Worm (Caenorhabditis elegans) whole organism, L1 larva: ENCODE measurements around the gene mogs-1.
A peak's percentile ranks its signal among the peaks of the same experiment; 100 is the strongest.

ENCODE experiments used
- C04F5.9 ChIP-seq: sonication (generic microtip); optimal IDR thresholded peaks from 2 replicates; lab custom pipeline; 2016; ENCODE audit warnings: missing genetic modification characterization, missing compliant biosample characterization
- C16A3.4 ChIP-seq: fragments of 150-350 bp; optimal IDR thresholded peaks from 2 replicates; lab custom pipeline; 2014; ENCODE audit warnings: missing biosample characterization, missing genetic modification characterization
- F16B12.6 ChIP-seq: fragments of 150-350 bp; optimal IDR thresholded peaks from 2 replicates; lab custom pipeline; 2014; ENCODE audit warnings: missing biosample characterization, missing genetic modification characterization
- ama-1 ChIP-seq: fragments of 150-350 bp; optimal IDR thresholded peaks from 2 replicates; lab custom pipeline; 2014
- ceh-63 ChIP-seq: fragments of 200-800 bp; sonication (Bioruptor generic); optimal IDR thresholded peaks from 2 replicates; lab custom pipeline; 2018; ENCODE audit warnings: mild to moderate bottlenecking, missing genetic modification characterization, missing compliant biosample characterization
- ceh-8 ChIP-seq: fragments of 200-800 bp; sonication (Bioruptor generic); optimal IDR thresholded peaks from 2 replicates; lab custom pipeline; 2018; ENCODE audit warnings: mild to moderate bottlenecking, missing genetic modification characterization, moderate library complexity, missing compliant biosample characterization
- ceh-82 ChIP-seq, 3 experiments: fragments of 150-350 bp in 1 of 3; sonication (generic microtip) in 2 of 3; optimal IDR thresholded peaks; 2 replicates each; lab custom pipeline; 2014 to 2017; ENCODE audit warnings: missing biosample characterization in 3 of 3, missing genetic modification characterization in 3 of 3
- ces-1 ChIP-seq: fragments of 150-350 bp; optimal IDR thresholded peaks from 2 replicates; lab custom pipeline; 2014; ENCODE audit warnings: missing biosample characterization, missing genetic modification reagents, missing genetic modification characterization
- dpl-1 ChIP-seq, 3 experiments: fragments of 150-350 bp in 2 of 3; sonication (generic microtip) in 1 of 3; optimal IDR thresholded peaks; 2 replicates each; lab custom pipeline; 2014 to 2017; ENCODE audit warnings: missing biosample characterization in 3 of 3, missing genetic modification characterization in 3 of 3, missing genetic modification reagents in 3 of 3
- efl-1 ChIP-seq, 4 experiments: fragments of 150-350 bp; optimal IDR thresholded peaks in 3 of 4; peaks in 1 of 4; 1 replicate in 1 of 4; 2 replicates in 3 of 4; lab custom pipeline; 2014; ENCODE audit warnings: missing biosample characterization in 2 of 4, missing genetic modification characterization in 2 of 4, missing genetic modification reagents in 2 of 4
- elt-2 ChIP-seq: sonication (generic microtip); optimal IDR thresholded peaks from 2 replicates; lab custom pipeline; 2016; ENCODE audit warnings: missing genetic modification characterization, mild to moderate bottlenecking, inconsistent platforms, missing compliant biosample characterization, missing genetic modification reagents
- fkh-4 ChIP-seq: sonication (generic microtip); optimal IDR thresholded peaks from 2 replicates; lab custom pipeline; 2016; ENCODE audit warnings: missing compliant biosample characterization, missing genetic modification characterization, borderline replicate concordance
- fkh-8 ChIP-seq: sonication (generic microtip); optimal IDR thresholded peaks from 2 replicates; lab custom pipeline; 2016; ENCODE audit warnings: mild to moderate bottlenecking, missing genetic modification characterization, missing compliant biosample characterization
- fos-1 ChIP-seq: fragments of 150-350 bp; optimal IDR thresholded peaks from 2 replicates; lab custom pipeline; 2014; ENCODE audit warnings: missing biosample characterization, missing genetic modification characterization
- grh-1 ChIP-seq: fragments of 200-800 bp; sonication (Bioruptor generic); IDR thresholded peaks from 2 replicates; pipeline ENCODE4 v1.3.6; 2022; ENCODE audit warnings: missing genetic modification reagents, missing genetic modification characterization, missing compliant biosample characterization
- jun-1 ChIP-seq: fragments of 150-350 bp; optimal IDR thresholded peaks from 2 replicates; lab custom pipeline; 2014; ENCODE audit warnings: missing biosample characterization, missing genetic modification reagents, missing genetic modification characterization
- lin-13 ChIP-seq: fragments of 150-350 bp; optimal IDR thresholded peaks from 2 replicates; lab custom pipeline; 2014; ENCODE audit warnings: missing biosample characterization, missing genetic modification reagents, missing genetic modification characterization
- lin-14 ChIP-seq: fragments of 200-800 bp; sonication (Bioruptor generic); optimal IDR thresholded peaks from 2 replicates; lab custom pipeline; 2018; ENCODE audit warnings: mild to moderate bottlenecking, missing genetic modification characterization, moderate library complexity, missing compliant biosample characterization
- lin-35 ChIP-seq, 2 experiments: fragments of 150-350 bp; optimal IDR thresholded peaks; 2 replicates each; lab custom pipeline; 2014; ENCODE audit warnings: missing biosample characterization in 2 of 2, missing genetic modification characterization in 2 of 2, missing genetic modification reagents in 2 of 2
- lir-3 ChIP-seq: sonication (generic microtip); optimal IDR thresholded peaks from 2 replicates; lab custom pipeline; 2016; ENCODE audit warnings: mild to moderate bottlenecking, missing genetic modification characterization, moderate library complexity, missing compliant biosample characterization; ENCODE audit not compliant: poor library complexity
- lsy-2 ChIP-seq, 2 experiments: fragments of 150-350 bp; optimal IDR thresholded peaks; 2 replicates each; lab custom pipeline; 2014; ENCODE audit warnings: missing biosample characterization in 2 of 2, missing genetic modification characterization in 2 of 2
- mdl-1 ChIP-seq, 2 experiments: fragments of 150-350 bp; optimal IDR thresholded peaks; 2 replicates each; lab custom pipeline; 2014 to 2017; ENCODE audit warnings: missing biosample characterization in 2 of 2, missing genetic modification characterization in 2 of 2, inconsistent platforms in 1 of 2
- mef-2 ChIP-seq: fragments of 150-350 bp; optimal IDR thresholded peaks from 2 replicates; lab custom pipeline; 2014; ENCODE audit warnings: missing biosample characterization, missing genetic modification characterization
- mep-1 ChIP-seq: fragments of 150-350 bp; optimal IDR thresholded peaks from 2 replicates; lab custom pipeline; 2014; ENCODE audit warnings: missing biosample characterization, missing genetic modification characterization
- nhr-19 ChIP-seq: fragments of 200-800 bp; sonication (Bioruptor generic); conservative IDR thresholded peaks from 2 replicates; pipeline ENCODE4 v1.3.6; 2022; ENCODE audit warnings: missing genetic modification characterization, missing compliant biosample characterization
- nhr-20 ChIP-seq: sonication (generic microtip); optimal IDR thresholded peaks from 2 replicates; lab custom pipeline; 2016; ENCODE audit warnings: mild to moderate bottlenecking, missing genetic modification characterization, missing compliant biosample characterization
- nhr-237 ChIP-seq: fragments of 150-350 bp; optimal IDR thresholded peaks from 2 replicates; lab custom pipeline; 2014; ENCODE audit warnings: missing biosample characterization, missing genetic modification characterization
- nhr-47 ChIP-seq: sonication (generic microtip); optimal IDR thresholded peaks from 2 replicates; lab custom pipeline; 2016; ENCODE audit warnings: mild to moderate bottlenecking, missing genetic modification characterization, moderate library complexity, missing compliant biosample characterization
- nhr-76 ChIP-seq: sonication (generic microtip); optimal IDR thresholded peaks from 2 replicates; lab custom pipeline; 2017; ENCODE audit warnings: missing biosample characterization, missing genetic modification characterization
- nhr-77 ChIP-seq: fragments of 150-350 bp; optimal IDR thresholded peaks from 2 replicates; lab custom pipeline; 2014; ENCODE audit warnings: missing biosample characterization, missing genetic modification characterization
- nhr-84 ChIP-seq: sonication (generic microtip); optimal IDR thresholded peaks from 2 replicates; lab custom pipeline; 2017; ENCODE audit warnings: missing biosample characterization, missing genetic modification characterization
- nhr-85 ChIP-seq: sonication (generic microtip); peaks from one replicate; lab custom pipeline; 2016; ENCODE audit warnings: missing genetic modification characterization, inconsistent platforms, missing compliant biosample characterization
- nhr-90 ChIP-seq: sonication (generic microtip); optimal IDR thresholded peaks from 2 replicates; lab custom pipeline; 2016; ENCODE audit warnings: mild to moderate bottlenecking, missing genetic modification characterization, missing compliant biosample characterization; ENCODE audit not compliant: poor library complexity
- pag-3 ChIP-seq: sonication (generic microtip); optimal IDR thresholded peaks from 2 replicates; lab custom pipeline; 2017; ENCODE audit warnings: missing genetic modification characterization, mild to moderate bottlenecking, missing compliant biosample characterization, antibody characterized with exemption, borderline replicate concordance; ENCODE audit not compliant: insufficient read depth
- rnt-1 ChIP-seq: sonication (generic microtip); optimal IDR thresholded peaks from 2 replicates; lab custom pipeline; 2016; ENCODE audit warnings: mild to moderate bottlenecking, missing genetic modification characterization, moderate library complexity, missing compliant biosample characterization
- skn-1 ChIP-seq: fragments of 150-350 bp; optimal IDR thresholded peaks from 2 replicates; lab custom pipeline; 2014; ENCODE audit warnings: missing biosample characterization, missing genetic modification characterization
- snpc-4 ChIP-seq: fragments of 150-350 bp; optimal IDR thresholded peaks from 2 replicates; lab custom pipeline; 2014; ENCODE audit warnings: missing biosample characterization, missing genetic modification characterization
- snu-23 ChIP-seq: sonication (generic microtip); optimal IDR thresholded peaks from 2 replicates; lab custom pipeline; 2016; ENCODE audit warnings: missing genetic modification characterization, missing compliant biosample characterization
- sox-4 ChIP-seq: sonication (generic microtip); optimal IDR thresholded peaks from 2 replicates; lab custom pipeline; 2016; ENCODE audit warnings: missing genetic modification characterization, missing compliant biosample characterization
- sptf-1 ChIP-seq: fragments of 150-350 bp; optimal IDR thresholded peaks from 2 replicates; lab custom pipeline; 2014; ENCODE audit warnings: missing biosample characterization, missing genetic modification characterization
- swsn-7 ChIP-seq: sonication (generic microtip); optimal IDR thresholded peaks from 2 replicates; lab custom pipeline; 2016; ENCODE audit warnings: missing genetic modification characterization, missing compliant biosample characterization
- tbx-2 ChIP-seq: sonication (generic microtip); optimal IDR thresholded peaks from 2 replicates; lab custom pipeline; 2016; ENCODE audit warnings: missing genetic modification characterization, missing compliant biosample characterization
- tlp-1 ChIP-seq: fragments of 150-350 bp; optimal IDR thresholded peaks from 2 replicates; lab custom pipeline; 2014; ENCODE audit warnings: missing biosample characterization, missing genetic modification characterization
- xbp-1 ChIP-seq: sonication (generic microtip); optimal IDR thresholded peaks from 2 replicates; lab custom pipeline; 2016; ENCODE audit warnings: missing genetic modification characterization, missing compliant biosample characterization
- zag-1 ChIP-seq: fragments of 150-350 bp; optimal IDR thresholded peaks from 2 replicates; lab custom pipeline; 2014; ENCODE audit warnings: missing biosample characterization, missing genetic modification characterization
- zip-4 ChIP-seq: fragments of 200-800 bp; sonication (Bioruptor generic); optimal IDR thresholded peaks from 2 replicates; lab custom pipeline; 2018; ENCODE audit warnings: mild to moderate bottlenecking, missing genetic modification characterization, moderate library complexity, missing compliant biosample characterization
- ztf-4 ChIP-seq: fragments of 150-350 bp; optimal IDR thresholded peaks from 2 replicates; lab custom pipeline; 2014; ENCODE audit warnings: missing biosample characterization, missing genetic modification characterization

Gene mogs-1

ce11 chrIV:11025941-11026340 lies 4.2 kb upstream of the mogs-1 start:
- TF ChIP-seq nhr-19 (GFP tag; lab: Robert Waterston, UW) = peak; percentile 23
- no peak for TF ChIP-seq zip-4 (GFP tag; lab: Kevin White, UChicago)
- TF ChIP-seq ama-1 (lab: Kevin White, UChicago) = peak; percentile 64
- peak; percentile 18 for TF ChIP-seq mep-1 (tag; lab: Kevin White, UChicago)
- TF ChIP-seq ztf-4 (tag; lab: Kevin White, UChicago) = peak; percentile 1
- 0 out of 2 replicates have a peak, but pooled peaks have one; percentile 8 for TF ChIP-seq grh-1 (GFP tag; lab: Robert Waterston, UW)
- TF ChIP-seq nhr-76 (tag; lab: Kevin White, UChicago) = no peak
- TF ChIP-seq lir-3 (tag; lab: Kevin White, UChicago) = no peak
- no peak for TF ChIP-seq ceh-8 (GFP tag; lab: Kevin White, UChicago)
- peak; percentile 28 for TF ChIP-seq rnt-1 (tag; lab: Kevin White, UChicago)
- TF ChIP-seq nhr-47 (tag; lab: Kevin White, UChicago) = peak; percentile 14
- TF ChIP-seq skn-1 (tag; lab: Kevin White, UChicago) = no peak

- no peak for TF ChIP-seq jun-1 (tag; lab: Kevin White, UChicago)
- no peak for TF ChIP-seq nhr-90 (tag; lab: Kevin White, UChicago)
- no peak for TF ChIP-seq sox-4
- no peak for TF ChIP-seq lin-13
Measured at ce11 chrIV:11022303-11022702, 575 bp upstream of the mogs-1 start, which contains the start of gene alh-3. TSS of gene alh-3 (plus strand) at chrIV:11022603.

- peak; percentile 24 for TF ChIP-seq snpc-4
- peak; percentile 22 for TF ChIP-seq pag-3
- no peak for TF ChIP-seq jun-1 (tag; lab: Kevin White, UChicago)
- no peak for TF ChIP-seq ceh-63 (GFP tag; lab: Kevin White, UChicago)
- TF ChIP-seq F16B12.6 = no peak
- peak; percentile 26 for TF ChIP-seq elt-2
- peak; percentile 24 for TF ChIP-seq nhr-47 (tag; lab: Kevin White, UChicago)
- peak; percentile 68 for TF ChIP-seq lin-14
- no peak for TF ChIP-seq sptf-1
- peak; percentile 31 for TF ChIP-seq xbp-1
- TF ChIP-seq zag-1 (tag; lab: Kevin White, UChicago) = no peak
- TF ChIP-seq ces-1 (GFP tag; lab: Kevin White, UChicago) = no peak
- peak; percentile 36 to 38 for TF ChIP-seq lin-35 (GFP tag; optimal IDR thresholded peaks at IDR 0.05; lab: Kevin White, UChicago)
- no peak for TF ChIP-seq nhr-84
- peak; percentile 19 for TF ChIP-seq swsn-7 (tag; lab: Kevin White, UChicago)
- TF ChIP-seq mep-1 (tag; lab: Kevin White, UChicago) = peak; percentile 65
- TF ChIP-seq tlp-1 (tag; lab: Kevin White, UChicago) = no peak
- peak; percentile 24 to 26 for TF ChIP-seq efl-1 (optimal IDR thresholded peaks at IDR 0.05; lab: Kevin White, UChicago)
- TF ChIP-seq efl-1 (GFP tag; optimal IDR thresholded peaks at IDR 0.05 in 1 of 2; lab: Kevin White, UChicago) = peak; percentile 31 to 40
- peak; percentile 1 for TF ChIP-seq nhr-77
- peak; percentile 19 to 48 (median 20) for TF ChIP-seq dpl-1 (GFP tag; optimal IDR thresholded peaks at IDR 0.05; lab: Kevin White, UChicago)
- peak; percentile 29 for TF ChIP-seq nhr-85
- TF ChIP-seq mdl-1 (tag; optimal IDR thresholded peaks at IDR 0.05; lab: Kevin White, UChicago) = peak in 1 of 2 experiments; percentile 1
- no peak for TF ChIP-seq fkh-8 (tag; lab: Kevin White, UChicago)
- TF ChIP-seq C16A3.4 (tag; lab: Kevin White, UChicago) = peak; percentile 10
- TF ChIP-seq snu-23 = peak; percentile 31
- peak; percentile 60 for TF ChIP-seq tbx-2 (tag; lab: Kevin White, UChicago)
- TF ChIP-seq mef-2 (tag; lab: Kevin White, UChicago) = no peak
- peak; percentile 9 to 50 for TF ChIP-seq lsy-2 (tag; optimal IDR thresholded peaks at IDR 0.05; lab: Kevin White, UChicago)
- peak in 1 of 3 experiments; percentile 21 for TF ChIP-seq ceh-82 (tag; optimal IDR thresholded peaks at IDR 0.05; lab: Kevin White, UChicago)
- no peak for TF ChIP-seq fkh-4 (tag; lab: Kevin White, UChicago)
- TF ChIP-seq ceh-8 (GFP tag; lab: Kevin White, UChicago) = no peak
- TF ChIP-seq nhr-20 (tag; lab: Kevin White, UChicago) = peak; percentile 54
- TF ChIP-seq nhr-237 (tag; lab: Kevin White, UChicago) = no peak
- TF ChIP-seq fos-1 (tag; lab: Kevin White, UChicago) = no peak
- no peak for TF ChIP-seq C04F5.9
- no peak for TF ChIP-seq sox-4
Measured at ce11 chrIV:11019962-11020550, 1.7 kb downstream of the mogs-1 start, which contains the start of gene F13H10.8. TSS of gene F13H10.8 (plus strand) at chrIV:11020517.
